Worm (Caenorhabditis elegans) whole organism, late embryonic: ENCODE measurements around the gene npr-28.

Experiments used
- F13H6.1 ChIP-seq: sonication (generic microtip); optimal IDR thresholded peaks from 2 replicates; lab custom pipeline; 2016; ENCODE audit warnings: missing genetic modification characterization, missing compliant biosample characterization
- ama-1 ChIP-seq: fragments of 150-350 bp; optimal IDR thresholded peaks from 2 replicates; lab custom pipeline; 2014
- ceh-24 ChIP-seq: sonication (generic microtip); optimal IDR thresholded peaks from 2 replicates; lab custom pipeline; 2016; ENCODE audit warnings: mild to moderate bottlenecking, missing genetic modification characterization, missing compliant biosample characterization
- gmeb-2 ChIP-seq: sonication (generic microtip); optimal IDR thresholded peaks from 2 replicates; lab custom pipeline; 2016; ENCODE audit warnings: missing genetic modification characterization, inconsistent platforms, missing compliant biosample characterization
- hlh-15 ChIP-seq: sonication (generic microtip); optimal IDR thresholded peaks from 2 replicates; lab custom pipeline; 2016; ENCODE audit warnings: missing genetic modification characterization, missing compliant biosample characterization
- hlh-30 ChIP-seq: sonication (generic microtip); optimal IDR thresholded peaks from 2 replicates; lab custom pipeline; 2017; ENCODE audit warnings: antibody characterized with exemption, missing genetic modification characterization, missing compliant biosample characterization; ENCODE audit not compliant: insufficient read depth
- nfya-1 ChIP-seq: sonication (generic microtip); optimal IDR thresholded peaks from 2 replicates; lab custom pipeline; 2017; ENCODE audit warnings: missing genetic modification characterization, mild to moderate bottlenecking, missing compliant biosample characterization, antibody characterized with exemption, moderate library complexity
- pha-4 ChIP-seq: fragments of 150-350 bp; optimal IDR thresholded peaks from 2 replicates; lab custom pipeline; 2018; ENCODE audit warnings: missing biosample characterization, missing genetic modification reagents, missing genetic modification characterization
- pros-1 ChIP-seq: fragments of 150-350 bp; optimal IDR thresholded peaks from 2 replicates; lab custom pipeline; 2014; ENCODE audit warnings: missing biosample characterization, missing genetic modification reagents, missing genetic modification characterization
- rnt-1 ChIP-seq: sonication (generic microtip); optimal IDR thresholded peaks from 2 replicates; lab custom pipeline; 2016; ENCODE audit warnings: missing genetic modification characterization, missing compliant biosample characterization
- sdc-2 ChIP-seq: sonication (generic microtip); optimal IDR thresholded peaks from 2 replicates; lab custom pipeline; 2016; ENCODE audit warnings: missing genotype, missing genetic modification characterization, missing compliant biosample characterization
- sox-4 ChIP-seq: sonication (generic microtip); optimal IDR thresholded peaks from 2 replicates; lab custom pipeline; 2017; ENCODE audit warnings: mild to moderate bottlenecking, missing genetic modification characterization, inconsistent platforms, missing compliant biosample characterization
- tbx-2 ChIP-seq: sonication (generic microtip); optimal IDR thresholded peaks from 2 replicates; lab custom pipeline; 2016; ENCODE audit warnings: missing genetic modification characterization, missing compliant biosample characterization
- unc-86 ChIP-seq: sonication (generic microtip); optimal IDR thresholded peaks from 2 replicates; lab custom pipeline; 2016; ENCODE audit warnings: missing genetic modification characterization, missing compliant biosample characterization

- TF ChIP-seq pha-4, result no peak
- no peak for TF ChIP-seq ama-1 (lab: Kevin White, UChicago)
- TF ChIP-seq gmeb-2, result no peak
- TF ChIP-seq pros-1 (tag; lab: Kevin White, UChicago), result no peak
- no peak for TF ChIP-seq nfya-1 (tag; lab: Kevin White, UChicago)
- no peak for TF ChIP-seq unc-86 (tag; lab: Kevin White, UChicago)
- TF ChIP-seq F13H6.1 (tag; lab: Kevin White, UChicago), result no peak
- no peak for TF ChIP-seq hlh-30
- no peak for TF ChIP-seq hlh-15 (tag; lab: Kevin White, UChicago)
- TF ChIP-seq sdc-2, result no peak
- TF ChIP-seq rnt-1, result no peak
- TF ChIP-seq tbx-2 (tag; lab: Kevin White, UChicago), result no peak
- TF ChIP-seq ceh-24, result no peak
- no peak for TF ChIP-seq sox-4 (tag; lab: Kevin White, UChicago)
Measured at ce11 chrX:8302299-8302698, 48.6 kb downstream of the npr-28 start, which contains the start of gene inx-5.
